Fruit fly (Drosophila melanogaster) whole organism, embryonic: ENCODE data around the gene scyl.

Experiments used
- Abd-B ChIP-seq: fragments of 200-800 bp; sonication (Bioruptor generic); optimal IDR thresholded peaks from 2 replicates; lab custom pipeline; 2018; ENCODE audit warnings: missing biosample characterization, mild to moderate bottlenecking, missing genetic modification characterization, moderate library complexity
- Aef1 ChIP-seq: fragments of 200-800 bp; sonication (Bioruptor generic); IDR thresholded peaks from 3 replicates; pipeline ENCODE4 v1.3.6; 2022; ENCODE audit warnings: missing biosample characterization, missing genetic modification characterization
- B-H2 ChIP-seq: fragments of 200-800 bp; sonication (Bioruptor generic); optimal IDR thresholded peaks from 2 replicates; lab custom pipeline; 2018; ENCODE audit warnings: missing biosample characterization, mild to moderate bottlenecking, missing genetic modification characterization
- CG10565 ChIP-seq: fragments of 200-800 bp; sonication (Bioruptor generic); optimal IDR thresholded peaks from 3 replicates; lab custom pipeline; 2016; ENCODE audit warnings: missing biosample characterization, mild to moderate bottlenecking, missing genetic modification characterization
- CG12769 ChIP-seq: fragments of 200-800 bp; sonication (Bioruptor generic); optimal IDR thresholded peaks from 2 replicates; lab custom pipeline; 2019; ENCODE audit warnings: missing biosample characterization, mild to moderate bottlenecking, missing genetic modification characterization, moderate library complexity
- CG15479 ChIP-seq: fragments of 200-800 bp; sonication (Bioruptor generic); optimal IDR thresholded peaks from 3 replicates; lab custom pipeline; 2019; ENCODE audit warnings: missing biosample characterization, mild to moderate bottlenecking, missing genetic modification characterization, moderate library complexity
- CG15696 ChIP-seq: fragments of 200-800 bp; sonication (Bioruptor generic); optimal IDR thresholded peaks from 2 replicates; lab custom pipeline; 2019; ENCODE audit warnings: missing biosample characterization, mild to moderate bottlenecking, missing genetic modification characterization, moderate library complexity
- CG1602 ChIP-seq: fragments of 200-800 bp; sonication (Bioruptor generic); optimal IDR thresholded peaks from 3 replicates; lab custom pipeline; 2016; ENCODE audit warnings: missing biosample characterization, missing genetic modification characterization
- CG17328 ChIP-seq: fragments of 200-800 bp; sonication (Bioruptor generic); IDR thresholded peaks from 2 replicates; pipeline ENCODE4 v1.3.6; 2022; ENCODE audit warnings: missing biosample characterization, missing genetic modification characterization
- CG17829 ChIP-seq: fragments of 200-800 bp; optimal IDR thresholded peaks from 2 replicates; lab custom pipeline; 2019; ENCODE audit warnings: missing biosample characterization, mild to moderate bottlenecking, missing genetic modification characterization, moderate library complexity
- CG18262 ChIP-seq: fragments of 200-800 bp; optimal IDR thresholded peaks from 3 replicates; lab custom pipeline; 2019; ENCODE audit warnings: missing biosample characterization, mild to moderate bottlenecking, missing genetic modification characterization, moderate library complexity
- CG18476 ChIP-seq: fragments of 200-800 bp; sonication (Bioruptor generic); optimal IDR thresholded peaks from 2 replicates; lab custom pipeline; 2016; ENCODE audit warnings: missing biosample characterization, mild to moderate bottlenecking, missing genetic modification characterization
- CG30431 ChIP-seq: fragments of 200-800 bp; sonication (Bioruptor generic); optimal IDR thresholded peaks from 2 replicates; lab custom pipeline; 2017; ENCODE audit warnings: missing biosample characterization, missing genetic modification characterization
- CG31365 ChIP-seq: fragments of 200-800 bp; sonication (Bioruptor generic); optimal IDR thresholded peaks from 2 replicates; lab custom pipeline; 2018; ENCODE audit warnings: missing biosample characterization, mild to moderate bottlenecking, missing genetic modification characterization
- CG3726 ChIP-seq: fragments of 200-800 bp; sonication (Bioruptor generic); IDR thresholded peaks from 3 replicates; pipeline ENCODE4, ENCODE4 v1.3.6; 2022; ENCODE audit warnings: missing biosample characterization, missing genetic modification characterization
- CG43689 ChIP-seq: fragments of 200-800 bp; sonication (Bioruptor generic); IDR thresholded peaks from 2 replicates; pipeline ENCODE4 v1.3.6; 2022; ENCODE audit warnings: missing biosample characterization, missing genetic modification characterization
- CG4707 ChIP-seq: fragments of 200-800 bp; sonication (Bioruptor generic); optimal IDR thresholded peaks from 2 replicates; lab custom pipeline; 2018; ENCODE audit warnings: missing biosample characterization, mild to moderate bottlenecking, missing genetic modification characterization, moderate library complexity
- CG5953 ChIP-seq: fragments of 200-800 bp; sonication (Bioruptor generic); IDR thresholded peaks from 2 replicates; pipeline ENCODE4 v1.3.6; 2022; ENCODE audit warnings: missing biosample characterization, missing genetic modification characterization
- CG6654 ChIP-seq: fragments of 200-800 bp; sonication (Bioruptor generic); optimal IDR thresholded peaks from 2 replicates; lab custom pipeline; 2017; ENCODE audit warnings: missing biosample characterization, mild to moderate bottlenecking, missing genetic modification characterization
- CG8359 ChIP-seq: fragments of 200-800 bp; sonication (Bioruptor generic); optimal IDR thresholded peaks from 2 replicates; lab custom pipeline; 2017; ENCODE audit warnings: missing biosample characterization, mild to moderate bottlenecking, missing genetic modification characterization, borderline replicate concordance
- CG8478 ChIP-seq: fragments of >200 bp; optimal IDR thresholded peaks from 2 replicates; lab custom pipeline; 2018
- CG9215 ChIP-seq: fragments of 200-800 bp; sonication (Bioruptor generic); IDR thresholded peaks from 2 replicates; pipeline ENCODE4 v1.3.6; 2022; ENCODE audit warnings: missing biosample characterization, missing genetic modification characterization
- CTCF ChIP-seq: fragments of 200-800 bp; sonication (Bioruptor generic); optimal IDR thresholded peaks from 2 replicates; lab custom pipeline; 2017; ENCODE audit warnings: missing biosample characterization, mild to moderate bottlenecking, missing genetic modification characterization, moderate library complexity
- CoRest ChIP-seq: fragments of 200-800 bp; sonication (Bioruptor generic); optimal IDR thresholded peaks from 3 replicates; lab custom pipeline; 2018; ENCODE audit warnings: missing biosample characterization, mild to moderate bottlenecking, missing genetic modification characterization, moderate library complexity
- CrebB ChIP-seq: fragments of 200-800 bp; sonication (Bioruptor generic); optimal IDR thresholded peaks from 3 replicates; lab custom pipeline; 2018; ENCODE audit warnings: missing biosample characterization, mild to moderate bottlenecking, missing genetic modification characterization
- Dbx ChIP-seq: fragments of 200-800 bp; sonication (Bioruptor generic); IDR thresholded peaks from 3 replicates; pipeline ENCODE4 v1.3.6; 2022; ENCODE audit warnings: missing biosample characterization, missing genetic modification characterization
- Ets65A ChIP-seq: fragments of 200-800 bp; sonication (Bioruptor generic); peaks from one replicate; lab custom pipeline; 2016; ENCODE audit warnings: missing biosample characterization, missing genetic modification characterization
- HHEX ChIP-seq: fragments of 200-800 bp; sonication (Bioruptor generic); optimal IDR thresholded peaks from 3 replicates; lab custom pipeline; 2017; ENCODE audit warnings: missing biosample characterization, mild to moderate bottlenecking, missing genetic modification characterization, missing genetic modification reagents
- HLH3B ChIP-seq: fragments of 200-800 bp; sonication (Bioruptor generic); IDR thresholded peaks from 2 replicates; pipeline ENCODE4 v1.3.6; 2022; ENCODE audit warnings: missing biosample characterization, missing genetic modification characterization
- Jarid2 ChIP-seq: fragments of 200-800 bp; sonication (Bioruptor generic); optimal IDR thresholded peaks from 3 replicates; lab custom pipeline; 2017; ENCODE audit warnings: mild to moderate bottlenecking, missing biosample characterization, missing genetic modification reagents, missing genetic modification characterization
- NC2α ChIP-seq: fragments of 200-800 bp; sonication (Bioruptor generic); optimal IDR thresholded peaks from 2 replicates; lab custom pipeline; 2016; ENCODE audit warnings: missing biosample characterization, missing genetic modification characterization
- Nf-YB ChIP-seq: fragments of 200-800 bp; sonication (Bioruptor generic); optimal IDR thresholded peaks from 3 replicates; lab custom pipeline; 2019; ENCODE audit warnings: missing biosample characterization, mild to moderate bottlenecking, missing genetic modification characterization, moderate library complexity
- PHDP ChIP-seq: fragments of 200-800 bp; sonication (Bioruptor generic); optimal IDR thresholded peaks from 3 replicates; lab custom pipeline; 2018; ENCODE audit warnings: missing biosample characterization, mild to moderate bottlenecking, missing genetic modification characterization, moderate library complexity
- Side ChIP-seq: fragments of 200-800 bp; sonication (Bioruptor generic); optimal IDR thresholded peaks from 2 replicates; lab custom pipeline; 2016; ENCODE audit warnings: missing biosample characterization, missing genetic modification characterization
- Ssrp ChIP-seq: fragments of 200-800 bp; sonication (Bioruptor generic); optimal IDR thresholded peaks from 2 replicates; lab custom pipeline; 2018; ENCODE audit warnings: missing biosample characterization, mild to moderate bottlenecking, missing genetic modification characterization, moderate library complexity
- bowl ChIP-seq: fragments of 200-800 bp; sonication (Bioruptor generic); IDR thresholded peaks from 2 replicates; pipeline ENCODE4 v1.3.6; 2022; ENCODE audit warnings: missing biosample characterization, missing genetic modification characterization
- cas ChIP-seq: fragments of 200-800 bp; sonication (Bioruptor generic); IDR thresholded peaks from 2 replicates; pipeline ENCODE4 v1.3.6; 2022; ENCODE audit warnings: missing biosample characterization, missing genetic modification characterization
- fd102C ChIP-seq: fragments of 200-800 bp; sonication (Bioruptor generic); optimal IDR thresholded peaks from 2 replicates; lab custom pipeline; 2018; ENCODE audit warnings: missing biosample characterization, mild to moderate bottlenecking, missing genetic modification characterization, moderate library complexity
- grau ChIP-seq: fragments of 200-800 bp; optimal IDR thresholded peaks from 3 replicates; lab custom pipeline; 2019; ENCODE audit warnings: missing biosample characterization, mild to moderate bottlenecking, missing genetic modification characterization, moderate library complexity
- pros ChIP-seq: fragments of 200-800 bp; sonication (Bioruptor generic); optimal IDR thresholded peaks from 3 replicates; lab custom pipeline; 2019; ENCODE audit warnings: missing biosample characterization, mild to moderate bottlenecking, missing genetic modification characterization, moderate library complexity
- pum ChIP-seq: fragments of 200-800 bp; sonication (Bioruptor generic); optimal IDR thresholded peaks from 2 replicates; lab custom pipeline; 2016; ENCODE audit warnings: missing biosample characterization, missing genetic modification characterization
- ranshi ChIP-seq: fragments of 200-800 bp; sonication (Bioruptor generic); IDR thresholded peaks from 2 replicates; pipeline ENCODE4 v1.3.6; 2022; ENCODE audit warnings: missing biosample characterization, missing genetic modification characterization
- row ChIP-seq: fragments of 200-800 bp; sonication (Bioruptor generic); IDR thresholded peaks from 3 replicates; pipeline ENCODE4 v1.3.6; 2022; ENCODE audit warnings: missing biosample characterization, missing genetic modification characterization
- sisA ChIP-seq: fragments of 200-800 bp; sonication (Bioruptor generic); IDR thresholded peaks from 2 replicates; pipeline ENCODE4 v1.3.6; 2022; ENCODE audit warnings: missing biosample characterization, missing genetic modification characterization
- sna ChIP-seq: fragments of 200-800 bp; sonication (Bioruptor generic); IDR thresholded peaks from 2 replicates; pipeline ENCODE4 v1.3.6; 2022; ENCODE audit warnings: missing biosample characterization, missing genetic modification characterization; ENCODE audit not compliant: partially characterized antibody
- tgo ChIP-seq: fragments of 200-800 bp; sonication (Bioruptor generic); IDR thresholded peaks from 3 replicates; pipeline ENCODE4 v1.3.6; 2022; ENCODE audit warnings: missing biosample characterization, missing genetic modification characterization
- tio ChIP-seq: fragments of 200-800 bp; sonication (Bioruptor generic); optimal IDR thresholded peaks from 2 replicates; lab custom pipeline; 2017; ENCODE audit warnings: missing biosample characterization, missing genetic modification characterization, inconsistent platforms
- tll ChIP-seq, 2 experiments: fragments of 200-800 bp in 1 of 2; fragments of >200 bp in 1 of 2; sonication (Bioruptor generic) in 1 of 2; optimal IDR thresholded peaks; 2 replicates each; lab custom pipeline; 2017 to 2019; ENCODE audit warnings: missing biosample characterization in 2 of 2, missing genetic modification characterization in 2 of 2, mild to moderate bottlenecking in 1 of 2, moderate library complexity in 1 of 2
- twi ChIP-seq: fragments of 200-800 bp; optimal IDR thresholded peaks from 2 replicates; lab custom pipeline; 2019; ENCODE audit warnings: missing biosample characterization, mild to moderate bottlenecking, missing genetic modification characterization, moderate library complexity
- tx ChIP-seq: fragments of 200-800 bp; sonication (Bioruptor generic); optimal IDR thresholded peaks from 2 replicates; lab custom pipeline; 2016; ENCODE audit warnings: missing biosample characterization, missing genetic modification characterization

scyl gene

DNA sequence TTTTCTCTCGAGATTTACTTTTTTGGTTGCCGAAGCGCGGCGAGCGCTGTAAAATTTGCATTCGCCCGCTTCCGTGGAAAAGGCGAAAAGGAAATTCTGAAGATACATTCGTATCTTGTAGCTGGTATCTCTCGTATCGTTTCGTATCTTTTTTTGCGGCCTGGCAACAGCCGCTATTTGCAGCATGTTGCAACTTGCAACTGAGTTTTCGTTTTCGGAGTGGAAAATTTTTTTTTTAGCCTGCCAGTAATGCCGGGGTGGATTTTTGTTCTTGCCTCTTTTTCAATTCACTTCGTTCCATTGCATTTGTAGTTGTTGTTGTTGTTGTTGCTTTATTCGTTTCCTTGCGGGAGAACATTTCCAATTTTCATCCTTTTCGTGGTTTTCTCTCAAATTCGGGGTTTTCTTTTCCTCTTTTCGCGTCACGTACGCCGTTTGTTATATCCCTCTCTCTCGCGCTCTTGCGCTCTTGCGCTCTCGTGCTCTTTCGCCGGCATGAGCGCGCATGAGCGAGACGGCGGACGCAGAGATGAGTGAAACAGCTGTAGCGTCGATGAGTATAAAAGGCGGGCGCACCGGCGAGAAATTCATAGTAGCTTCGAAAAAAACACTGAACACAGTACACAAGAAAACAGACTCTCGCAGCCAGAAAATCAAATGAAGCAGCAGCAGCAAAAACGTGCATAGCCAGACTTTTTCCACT, at the start of gene scyl (continued):
- TF ChIP-seq PHDP (peak; percentile 61), tio (GFP tag; lab: Kevin White, UChicago) (no peak), fd102C (GFP tag; lab: Kevin White, UChicago) (peak; percentile 29), CoRest (tag; lab: Kevin White, UChicago) (no peak), sna (GFP tag; lab: Robert Waterston, UW) (peak; percentile 74), Ssrp (tag; lab: Kevin White, UChicago) (no peak), pum (GFP tag; lab: Kevin White, UChicago) (no peak), Jarid2 (GFP tag; lab: Kevin White, UChicago) (peak; percentile 97), CG30431 (GFP tag; lab: Kevin White, UChicago) (no peak), CG6654 (GFP tag; lab: Kevin White, UChicago) (no peak), CG8359 (GFP tag; lab: Kevin White, UChicago) (peak; percentile 4), twi (tag; lab: Kevin White, UChicago) (peak; percentile 43), tll (GFP tag; optimal IDR thresholded peaks at IDR 0.05; lab: Kevin White, UChicago) (peak in 1 of 2 experiments; percentile 26), bowl (GFP tag; lab: Robert Waterston, UW) (peak; percentile 84), Dbx (GFP tag; lab: Robert Waterston, UW) (peak; percentile 75), sisA (no peak), tx (no peak), CG9215 (GFP tag; lab: Robert Waterston, UW) (no peak), CG43689 (GFP tag; lab: Robert Waterston, UW) (no peak), CG4707 (GFP tag; lab: Kevin White, UChicago) (peak; percentile 67), CG15479 (GFP tag; lab: Kevin White, UChicago) (peak; percentile 99), tgo (GFP tag; lab: Robert Waterston, UW) (peak; percentile 46; the same call in 1 of the 3 replicates), ranshi (GFP tag; lab: Robert Waterston, UW) (peak; percentile 54; the same call in 1 of the 2 replicates), CG3726 (GFP tag; lab: Robert Waterston, UW) (no peak), pros (peak; percentile 94), CG17328 (GFP tag; lab: Robert Waterston, UW) (peak; percentile 75), CG8478 (lab: Kevin White, UChicago) (no peak), Ets65A (GFP tag; lab: Kevin White, UChicago) (peak; percentile 24), Abd-B (GFP tag; lab: Kevin White, UChicago) (no peak), CG5953 (GFP tag; lab: Robert Waterston, UW) (peak; percentile 72; the same call in 1 of the 2 replicates), CG17829 (tag; lab: Kevin White, UChicago) (peak; percentile 73), CG10565 (no peak), NC2α (GFP tag; lab: Kevin White, UChicago) (peak; percentile 90), Side (GFP tag; lab: Kevin White, UChicago) (peak; percentile 82), CG15696 (no peak), Nf-YB (peak; percentile 56), CG1602 (GFP tag; lab: Kevin White, UChicago) (no peak), CTCF (GFP tag; lab: Kevin White, UChicago) (peak; percentile 59), grau (peak; percentile 48), HLH3B (GFP tag; lab: Robert Waterston, UW) (peak; percentile 54; the same call in 1 of the 2 replicates), CG18476 (GFP tag; lab: Kevin White, UChicago) (peak; percentile 37), B-H2 (GFP tag; lab: Kevin White, UChicago) (peak; percentile 72), CrebB (tag; lab: Kevin White, UChicago) (peak; percentile 63), Aef1 (GFP tag; lab: Robert Waterston, UW) (no peak), CG18262 (tag; lab: Kevin White, UChicago) (peak; percentile 41), CG31365 (tag; lab: Kevin White, UChicago) (peak; percentile 58), CG12769 (tag; lab: Kevin White, UChicago) (peak; percentile 81), cas (GFP tag; lab: Robert Waterston, UW) (no peak; the same call in 1 of the 2 replicates), row (peak; percentile 43; the same call in 1 of the 3 replicates), HHEX (GFP tag; lab: Kevin White, UChicago) (peak; percentile 49)
